Worm (Caenorhabditis elegans): ENCODE measurements around the gene srh-281.

- TF ChIP-seq mep-1 (tag; optimal IDR thresholded peaks at IDR 0.05) (no peak), ceh-43 (GFP tag; optimal IDR thresholded peaks at IDR 0.05) (no peak), ztf-11 (tag; optimal IDR thresholded peaks at IDR 0.05) (no peak), nhr-2 (tag; optimal IDR thresholded peaks at IDR 0.05) (no peak), blmp-1 (tag; optimal IDR thresholded peaks at IDR 0.05) (no peak), elt-1 (tag; optimal IDR thresholded peaks at IDR 0.05; ENCODE audit: borderline replicate concordance, insufficient read depth) (no peak), lsy-2 (tag; optimal IDR thresholded peaks at IDR 0.05) (no peak), ces-1 (GFP tag; optimal IDR thresholded peaks at IDR 0.05) (no peak), unc-62 (GFP tag; optimal IDR thresholded peaks at IDR 0.05) (no peak), nhr-12 (tag; optimal IDR thresholded peaks at IDR 0.05) (no peak), snpc-4 (tag; optimal IDR thresholded peaks at IDR 0.05) (no peak), nhr-237 (tag; optimal IDR thresholded peaks at IDR 0.05) (no peak), unc-39 (tag; optimal IDR thresholded peaks at IDR 0.05) (no peak), mls-2 (tag; optimal IDR thresholded peaks at IDR 0.05) (no peak)
Measured at ce11 chrV:16224027-16224426, 33.4 kb downstream of the srh-281 start, which contains the start of gene stdh-2.
